Worm (Caenorhabditis elegans) whole organism, young adult: Measurements from ENCODE around the gene W09D6.4.
A peak's percentile ranks its signal among the peaks of the same experiment; 100 is the strongest.

Source experiments
- B0019.2 ChIP-seq: fragments of 200-800 bp; sonication (Bioruptor generic); conservative IDR thresholded peaks from 2 replicates; pipeline ENCODE4 v1.3.6; 2022; ENCODE audit warnings: missing genetic modification reagents, missing genetic modification characterization, missing compliant biosample characterization
- B0336.3 ChIP-seq: fragments of 200-800 bp; sonication (Bioruptor generic); IDR thresholded peaks from 2 replicates; pipeline ENCODE4 v1.3.6; 2022; ENCODE audit warnings: missing genetic modification characterization, missing compliant biosample characterization
- D2030.7 ChIP-seq: fragments of 200-800 bp; sonication (Bioruptor generic); IDR thresholded peaks from 2 replicates; pipeline ENCODE4 v1.3.6; 2022; ENCODE audit warnings: missing genetic modification reagents, missing genetic modification characterization, missing compliant biosample characterization
- F52B5.7 ChIP-seq: sonication (generic microtip); optimal IDR thresholded peaks from 2 replicates; lab custom pipeline; 2016; ENCODE audit warnings: mild to moderate bottlenecking, missing genetic modification characterization, missing compliant biosample characterization
- F55B11.4 ChIP-seq: sonication (generic microtip); optimal IDR thresholded peaks from 2 replicates; lab custom pipeline; 2016; ENCODE audit warnings: missing compliant biosample characterization, missing genetic modification characterization, borderline replicate concordance; ENCODE audit not compliant: insufficient read depth
- K12H6.12 ChIP-seq: fragments of 200-800 bp; sonication (Bioruptor generic); optimal IDR thresholded peaks from 2 replicates; lab custom pipeline; 2018; ENCODE audit warnings: mild to moderate bottlenecking, missing genetic modification characterization, missing compliant biosample characterization
- T07F8.4 ChIP-seq: sonication (generic microtip); optimal IDR thresholded peaks from 2 replicates; lab custom pipeline; 2016; ENCODE audit warnings: mild to moderate bottlenecking, missing genetic modification characterization, moderate library complexity, missing compliant biosample characterization
- T26A5.8 ChIP-seq: sonication (generic microtip); optimal IDR thresholded peaks from 2 replicates; lab custom pipeline; 2016; ENCODE audit warnings: missing genetic modification characterization, missing compliant biosample characterization
- Y53F4B.3 ChIP-seq: fragments of 200-800 bp; sonication (Bioruptor generic); IDR thresholded peaks from 2 replicates; pipeline ENCODE4 v1.3.6; 2022; ENCODE audit warnings: missing genetic modification reagents, missing genetic modification characterization, missing compliant biosample characterization
- Y67H2A.10 ChIP-seq: fragments of 200-800 bp; sonication (Bioruptor generic); conservative IDR thresholded peaks from 2 replicates; pipeline ENCODE4 v1.3.6; 2022; ENCODE audit warnings: missing genetic modification reagents, missing genetic modification characterization, missing compliant biosample characterization
- ZK185.1 ChIP-seq: sonication (generic microtip); optimal IDR thresholded peaks from 2 replicates; lab custom pipeline; 2016; ENCODE audit warnings: mild to moderate bottlenecking, missing genetic modification characterization, missing compliant biosample characterization; ENCODE audit not compliant: poor library complexity, severe bottlenecking
- atf-7 ChIP-seq: sonication (generic microtip); optimal IDR thresholded peaks from 2 replicates; lab custom pipeline; 2017; ENCODE audit warnings: mild to moderate bottlenecking, missing genetic modification characterization, missing compliant biosample characterization
- bed-2 ChIP-seq: fragments of 200-800 bp; sonication (Bioruptor generic); IDR thresholded peaks from 2 replicates; pipeline ENCODE4 v1.3.6; 2022; ENCODE audit warnings: missing genetic modification reagents, missing genetic modification characterization, missing compliant biosample characterization
- cebp-1 ChIP-seq, 2 experiments: fragments of 200-800 bp in 1 of 2; sonication (Bioruptor generic) in 1 of 2; sonication (generic microtip) in 1 of 2; IDR thresholded peaks in 1 of 2; optimal IDR thresholded peaks in 1 of 2; 2 replicates each; pipeline versions ENCODE4 v1.3.6 to Lab custom; 2017 to 2022; ENCODE audit warnings: missing compliant biosample characterization in 2 of 2, missing genetic modification characterization in 2 of 2, mild to moderate bottlenecking in 1 of 2, missing genetic modification reagents in 1 of 2, moderate library complexity in 1 of 2
- cebp-2 ChIP-seq: fragments of 200-800 bp; sonication (Bioruptor generic); IDR thresholded peaks from 2 replicates; pipeline ENCODE4 v1.3.6; 2022; ENCODE audit warnings: missing genetic modification characterization, missing compliant biosample characterization
- ceh-27 ChIP-seq: fragments of 200-800 bp; sonication (Bioruptor generic); optimal IDR thresholded peaks from 2 replicates; lab custom pipeline; 2018; ENCODE audit warnings: mild to moderate bottlenecking, missing genetic modification characterization, moderate library complexity, missing compliant biosample characterization
- ceh-58 ChIP-seq: fragments of 200-800 bp; sonication (Bioruptor generic); IDR thresholded peaks from 2 replicates; pipeline ENCODE4 v1.3.6; 2022; ENCODE audit warnings: missing genetic modification characterization, missing compliant biosample characterization
- ceh-91 ChIP-seq: fragments of 200-800 bp; sonication (Bioruptor generic); IDR thresholded peaks from 2 replicates; pipeline ENCODE4 v1.3.6; 2022; ENCODE audit warnings: missing genetic modification reagents, missing genetic modification characterization, missing compliant biosample characterization
- chd-7 ChIP-seq: sonication (generic microtip); optimal IDR thresholded peaks from 2 replicates; lab custom pipeline; 2016; ENCODE audit warnings: mild to moderate bottlenecking, missing genetic modification characterization, moderate library complexity, missing compliant biosample characterization
- die-1 ChIP-seq: sonication (generic microtip); optimal IDR thresholded peaks from 2 replicates; lab custom pipeline; 2016; ENCODE audit warnings: missing genotype, mild to moderate bottlenecking, missing genetic modification characterization, missing compliant biosample characterization
- dox-1 ChIP-seq: fragments of 200-800 bp; sonication (Bioruptor generic); IDR thresholded peaks from 2 replicates; pipeline ENCODE4 v1.3.6; 2022; ENCODE audit warnings: missing genetic modification reagents, missing genetic modification characterization, missing compliant biosample characterization
- dpff-1 ChIP-seq: sonication (generic microtip); optimal IDR thresholded peaks from 2 replicates; lab custom pipeline; 2017; ENCODE audit warnings: mild to moderate bottlenecking, missing genetic modification characterization, missing compliant biosample characterization
- egrh-3 ChIP-seq: fragments of 200-800 bp; sonication (Bioruptor generic); IDR thresholded peaks from 2 replicates; pipeline ENCODE4 v1.3.6; 2022; ENCODE audit warnings: missing genetic modification reagents, missing genetic modification characterization, missing compliant biosample characterization
- ekl-4 ChIP-seq: fragments of 200-800 bp; sonication (Bioruptor generic); IDR thresholded peaks from 2 replicates; pipeline ENCODE4 v1.3.6; 2022; ENCODE audit warnings: missing genetic modification reagents, missing genetic modification characterization, missing compliant biosample characterization
- gei-17 ChIP-seq: fragments of 200-800 bp; sonication (Bioruptor generic); optimal IDR thresholded peaks from 2 replicates; lab custom pipeline; 2018; ENCODE audit warnings: mild to moderate bottlenecking, missing genetic modification characterization, missing compliant biosample characterization
- hlh-12 ChIP-seq: sonication (generic microtip); optimal IDR thresholded peaks from 2 replicates; lab custom pipeline; 2016; ENCODE audit warnings: missing genetic modification characterization, missing compliant biosample characterization
- hlh-26 ChIP-seq: fragments of 200-800 bp; sonication (Bioruptor generic); conservative IDR thresholded peaks from 2 replicates; pipeline ENCODE4 v1.3.6; 2022; ENCODE audit warnings: missing genetic modification reagents, missing genetic modification characterization, missing compliant biosample characterization
- hmg-1.2 ChIP-seq: fragments of 200-800 bp; sonication (Bioruptor generic); IDR thresholded peaks from 2 replicates; pipeline ENCODE4 v1.3.6; 2022; ENCODE audit warnings: missing genetic modification reagents, missing genetic modification characterization, missing compliant biosample characterization
- lag-1 ChIP-seq: fragments of 200-800 bp; sonication (Bioruptor generic); IDR thresholded peaks from 2 replicates; pipeline ENCODE4 v1.3.6; 2022; ENCODE audit warnings: missing genetic modification reagents, missing genetic modification characterization, missing compliant biosample characterization
- let-607 ChIP-seq, 2 experiments: fragments of 200-800 bp in 1 of 2; sonication (Bioruptor generic) in 1 of 2; sonication (generic microtip) in 1 of 2; optimal IDR thresholded peaks; 2 replicates each; lab custom pipeline; 2016 to 2018; ENCODE audit warnings: mild to moderate bottlenecking in 2 of 2, missing compliant biosample characterization in 2 of 2, missing genetic modification characterization in 2 of 2, moderate library complexity in 2 of 2, missing genotype in 1 of 2
- lin-40 ChIP-seq: sonication (generic microtip); optimal IDR thresholded peaks from 2 replicates; lab custom pipeline; 2016; ENCODE audit warnings: missing genetic modification characterization, mild to moderate bottlenecking, missing compliant biosample characterization, missing genotype, missing genetic modification reagents
- madf-3 ChIP-seq: fragments of 200-800 bp; sonication (Bioruptor generic); IDR thresholded peaks from 2 replicates; pipeline ENCODE4 v1.3.6; 2022; ENCODE audit warnings: missing genetic modification reagents, missing genetic modification characterization, missing compliant biosample characterization
- mes-4 ChIP-seq: sonication (generic microtip); optimal IDR thresholded peaks from 2 replicates; lab custom pipeline; 2016; ENCODE audit warnings: missing genotype, missing genetic modification characterization, missing compliant biosample characterization
- nfya-1 ChIP-seq: sonication (generic microtip); optimal IDR thresholded peaks from 2 replicates; lab custom pipeline; 2017; ENCODE audit warnings: antibody characterized with exemption, missing compliant biosample characterization, missing genetic modification characterization, borderline replicate concordance; ENCODE audit not compliant: insufficient read depth
- nfya-2 ChIP-seq: fragments of 200-800 bp; sonication (Bioruptor generic); IDR thresholded peaks from 2 replicates; pipeline ENCODE4 v1.3.6; 2022; ENCODE audit warnings: missing genetic modification reagents, missing genetic modification characterization, missing compliant biosample characterization
- nfyb-1 ChIP-seq: fragments of 200-800 bp; sonication (Bioruptor generic); IDR thresholded peaks from 2 replicates; pipeline ENCODE4 v1.3.6; 2022; ENCODE audit warnings: missing genetic modification reagents, missing genetic modification characterization, missing compliant biosample characterization
- nhr-90 ChIP-seq: sonication (generic microtip); optimal IDR thresholded peaks from 2 replicates; lab custom pipeline; 2016; ENCODE audit warnings: missing genotype, mild to moderate bottlenecking, missing genetic modification characterization, missing compliant biosample characterization
- rec-8 ChIP-seq, 2 experiments: sonication (generic microtip); optimal IDR thresholded peaks; 2 replicates each; lab custom pipeline; 2016; ENCODE audit warnings: mild to moderate bottlenecking in 2 of 2, missing genetic modification characterization in 2 of 2, missing genetic modification reagents in 2 of 2, missing genotype in 2 of 2, missing biosample characterization in 1 of 2, missing compliant biosample characterization in 1 of 2, moderate library complexity in 1 of 2
- rpc-1 ChIP-seq, 2 experiments: fragments of 150-350 bp in 1 of 2; sonication (generic microtip) in 1 of 2; optimal IDR thresholded peaks; 2 replicates each; lab custom pipeline; 2014 to 2018; ENCODE audit warnings: missing biosample characterization in 1 of 2, missing genetic modification characterization in 1 of 2, missing genetic modification reagents in 1 of 2, missing genotype in 1 of 2
- sea-2 ChIP-seq: fragments of 200-800 bp; sonication (Bioruptor generic); IDR thresholded peaks from 2 replicates; pipeline ENCODE4 v1.3.6; 2022; ENCODE audit warnings: missing genetic modification characterization, missing compliant biosample characterization
- snpc-1.3 ChIP-seq: sonication (generic microtip); optimal IDR thresholded peaks from 2 replicates; lab custom pipeline; 2017; ENCODE audit warnings: missing genetic modification characterization, mild to moderate bottlenecking, missing compliant biosample characterization, antibody characterized with exemption, moderate library complexity, missing genotype, missing genetic modification reagents; ENCODE audit not compliant: insufficient read depth
- tbp1 ChIP-seq: fragments of 200-800 bp; sonication (Bioruptor generic); optimal IDR thresholded peaks from 2 replicates; lab custom pipeline; 2018; ENCODE audit warnings: mild to moderate bottlenecking, missing genetic modification characterization, missing compliant biosample characterization
- tlf-1 ChIP-seq: fragments of 200-800 bp; sonication (Bioruptor generic); optimal IDR thresholded peaks from 2 replicates; lab custom pipeline; 2018; ENCODE audit warnings: mild to moderate bottlenecking, missing genetic modification characterization, missing compliant biosample characterization
- unc-62 ChIP-seq: fragments of 150-350 bp; optimal IDR thresholded peaks from 2 replicates; lab custom pipeline; 2014; ENCODE audit warnings: missing biosample characterization, missing genetic modification reagents, missing genetic modification characterization
- xnd-1 ChIP-seq: sonication (generic microtip); optimal IDR thresholded peaks from 2 replicates; lab custom pipeline; 2016; ENCODE audit warnings: missing genotype, missing genetic modification reagents, missing genetic modification characterization, missing compliant biosample characterization
- ztf-18 ChIP-seq: sonication (generic microtip); optimal IDR thresholded peaks from 2 replicates; lab custom pipeline; 2016; ENCODE audit warnings: missing genotype, mild to moderate bottlenecking, missing genetic modification characterization, missing compliant biosample characterization
- ztf-25 ChIP-seq: fragments of 200-800 bp; sonication (Bioruptor generic); IDR thresholded peaks from 2 replicates; pipeline ENCODE4 v1.3.6; 2022; ENCODE audit warnings: missing genetic modification reagents, missing genetic modification characterization, missing compliant biosample characterization

The W09D6.4 gene

ce11 chrIII:11036132-11036531 is 43.4 kb upstream of the W09D6.4 start (continued):
- TF ChIP-seq B0019.2 (GFP tag; lab: Robert Waterston, UW) (no peak; the same call in 1 of the 2 replicates), Y53F4B.3 (GFP tag; lab: Robert Waterston, UW) (0 out of 2 replicates have a peak, but pooled peaks have one; percentile 19), hlh-26 (GFP tag; lab: Robert Waterston, UW) (no peak), cebp-2 (GFP tag; lab: Robert Waterston, UW) (no peak), ceh-27 (GFP tag; lab: Kevin White, UChicago) (no peak), D2030.7 (GFP tag; lab: Robert Waterston, UW) (peak; percentile 88), bed-2 (GFP tag; lab: Robert Waterston, UW) (no peak), ztf-18 (tag; lab: Kevin White, UChicago) (no peak), ztf-25 (no peak), madf-3 (GFP tag; lab: Robert Waterston, UW) (0 out of 2 replicates have a peak, but pooled peaks have one; percentile 52), nfyb-1 (no peak), dox-1 (GFP tag; lab: Robert Waterston, UW) (peak; percentile 91; the same call in 1 of the 2 replicates), chd-7 (tag; lab: Kevin White, UChicago) (no peak), hmg-1.2 (GFP tag; lab: Robert Waterston, UW) (peak; percentile 100), T26A5.8 (tag; lab: Kevin White, UChicago) (no peak), Y67H2A.10 (GFP tag; lab: Robert Waterston, UW) (no peak), ZK185.1 (tag; lab: Kevin White, UChicago) (no peak), let-607 (tag; optimal IDR thresholded peaks at IDR 0.05; lab: Kevin White, UChicago) (no peak), die-1 (no peak), mes-4 (tag; lab: Kevin White, UChicago) (no peak), nfya-2 (GFP tag; lab: Robert Waterston, UW) (no peak), T07F8.4 (tag; lab: Kevin White, UChicago) (no peak), rec-8 (tag; optimal IDR thresholded peaks at IDR 0.05; lab: Kevin White, UChicago) (no peak), xnd-1 (peak; percentile 64), ekl-4 (GFP tag; lab: Robert Waterston, UW) (no peak; the same call in 1 of the 2 replicates), nhr-90 (tag; lab: Kevin White, UChicago) (no peak), nfya-1 (tag; lab: Kevin White, UChicago) (no peak), lag-1 (no peak), egrh-3 (GFP tag; lab: Robert Waterston, UW) (no peak), K12H6.12 (tag; lab: Kevin White, UChicago) (no peak), atf-7 (tag; lab: Kevin White, UChicago) (no peak), dpff-1 (no peak), hlh-12 (no peak), cebp-1 (GFP tag; IDR thresholded peaks at IDR 0.05; lab: Robert Waterston, UW) (0 out of 2 replicates have a peak, but pooled peaks have one; percentile 26), cebp-1 (tag; optimal IDR thresholded peaks at IDR 0.05; lab: Kevin White, UChicago) (peak; percentile 69), ceh-58 (GFP tag; lab: Robert Waterston, UW) (no peak), sea-2 (GFP tag; lab: Robert Waterston, UW) (no peak), B0336.3 (peak; percentile 83), F55B11.4 (tag; lab: Kevin White, UChicago) (no peak), snpc-1.3 (tag; lab: Kevin White, UChicago) (peak; percentile 91), tlf-1 (GFP tag; lab: Kevin White, UChicago) (peak; percentile 61), F52B5.7 (tag; lab: Kevin White, UChicago) (no peak), lin-40 (tag; lab: Kevin White, UChicago) (peak; percentile 56), ceh-91 (GFP tag; lab: Robert Waterston, UW) (peak; percentile 57), unc-62 (GFP tag; lab: Kevin White, UChicago) (no peak), rpc-1 (optimal IDR thresholded peaks at IDR 0.05; lab: Kevin White, UChicago) (no peak), rpc-1 (tag; optimal IDR thresholded peaks at IDR 0.05; lab: Kevin White, UChicago) (no peak), gei-17 (GFP tag; lab: Kevin White, UChicago) (no peak), tbp1 (peak; percentile 64)
